Worm (Caenorhabditis elegans) whole organism, L1 larva: Measurements from ENCODE around the gene hif-1.

Source experiments
- dsc-1 ChIP-seq: sonication (generic microtip); optimal IDR thresholded peaks from 2 replicates; lab custom pipeline; 2016; ENCODE audit warnings: mild to moderate bottlenecking, missing genetic modification characterization, missing compliant biosample characterization
- lin-15B ChIP-seq: fragments of 150-350 bp; sonication (generic microtip); optimal IDR thresholded peaks from 3 replicates; lab custom pipeline; 2014; ENCODE audit warnings: missing biosample characterization, missing genetic modification characterization
- mep-1 ChIP-seq: fragments of 150-350 bp; optimal IDR thresholded peaks from 2 replicates; lab custom pipeline; 2014; ENCODE audit warnings: missing biosample characterization, missing genetic modification characterization
- nhr-11 ChIP-seq: fragments of 150-350 bp; optimal IDR thresholded peaks from 2 replicates; lab custom pipeline; 2014; ENCODE audit warnings: missing biosample characterization, missing genetic modification characterization
- nhr-237 ChIP-seq: fragments of 150-350 bp; optimal IDR thresholded peaks from 2 replicates; lab custom pipeline; 2014; ENCODE audit warnings: missing biosample characterization, missing genetic modification characterization
- zag-1 ChIP-seq: fragments of 150-350 bp; optimal IDR thresholded peaks from 2 replicates; lab custom pipeline; 2014; ENCODE audit warnings: missing biosample characterization, missing genetic modification characterization

ce11 chrV:20820033-20820432 is 39.8 kb downstream of the hif-1 start, which contains the start of gene T03D8.6:
- TF ChIP-seq dsc-1 (tag; lab: Kevin White, UChicago) (no peak), mep-1 (tag; lab: Kevin White, UChicago) (no peak), nhr-11 (no peak), zag-1 (no peak), lin-15B (tag; lab: Kevin White, UChicago) (no peak), nhr-237 (tag; lab: Kevin White, UChicago) (no peak)
